Worm (Caenorhabditis elegans) whole organism, young adult: ENCODE results near the gene ZC155.2.
A peak's percentile ranks its signal among the peaks of the same experiment; 100 is the strongest.

Experiments
- B0035.1 ChIP-seq: sonication (generic microtip); optimal IDR thresholded peaks from 2 replicates; lab custom pipeline; 2016; ENCODE audit warnings: missing genetic modification characterization, mild to moderate bottlenecking, missing compliant biosample characterization, missing genotype, missing genetic modification reagents
- F22D6.2 ChIP-seq: sonication (generic microtip); optimal IDR thresholded peaks from 2 replicates; lab custom pipeline; 2016; ENCODE audit warnings: mild to moderate bottlenecking, missing genetic modification characterization, missing compliant biosample characterization
- Y53G8AR.9 ChIP-seq: fragments of 200-800 bp; sonication (Bioruptor generic); conservative IDR thresholded peaks from 2 replicates; pipeline ENCODE4 v1.3.6; 2022; ENCODE audit warnings: missing genetic modification reagents, missing genetic modification characterization, missing compliant biosample characterization
- atf-7 ChIP-seq: sonication (generic microtip); optimal IDR thresholded peaks from 2 replicates; lab custom pipeline; 2017; ENCODE audit warnings: mild to moderate bottlenecking, missing genetic modification characterization, missing compliant biosample characterization
- bed-2 ChIP-seq: fragments of 200-800 bp; sonication (Bioruptor generic); IDR thresholded peaks from 2 replicates; pipeline ENCODE4 v1.3.6; 2022; ENCODE audit warnings: missing genetic modification reagents, missing genetic modification characterization, missing compliant biosample characterization
- ceh-100 ChIP-seq: fragments of 200-800 bp; sonication (Bioruptor generic); IDR thresholded peaks from 2 replicates; pipeline ENCODE4 v1.3.6; 2022; ENCODE audit warnings: missing genetic modification reagents, missing genetic modification characterization, missing compliant biosample characterization
- ceh-27 ChIP-seq: fragments of 200-800 bp; sonication (Bioruptor generic); optimal IDR thresholded peaks from 2 replicates; lab custom pipeline; 2018; ENCODE audit warnings: mild to moderate bottlenecking, missing genetic modification characterization, moderate library complexity, missing compliant biosample characterization
- ekl-4 ChIP-seq: fragments of 200-800 bp; sonication (Bioruptor generic); IDR thresholded peaks from 2 replicates; pipeline ENCODE4 v1.3.6; 2022; ENCODE audit warnings: missing genetic modification reagents, missing genetic modification characterization, missing compliant biosample characterization
- hrde-1 ChIP-seq: sonication (generic microtip); optimal IDR thresholded peaks from 2 replicates; lab custom pipeline; 2016; ENCODE audit warnings: missing genetic modification characterization, mild to moderate bottlenecking, missing compliant biosample characterization, moderate library complexity, missing genotype, missing genetic modification reagents, borderline replicate concordance
- let-607 ChIP-seq, 2 experiments: fragments of 200-800 bp in 1 of 2; sonication (Bioruptor generic) in 1 of 2; sonication (generic microtip) in 1 of 2; optimal IDR thresholded peaks; 2 replicates each; lab custom pipeline; 2016 to 2018; ENCODE audit warnings: mild to moderate bottlenecking in 2 of 2, missing compliant biosample characterization in 2 of 2, missing genetic modification characterization in 2 of 2, moderate library complexity in 2 of 2, missing genotype in 1 of 2
- lin-35 ChIP-seq, 3 experiments: fragments of 150-350 bp in 2 of 3; sonication (generic microtip) in 1 of 3; optimal IDR thresholded peaks; 2 replicates each; lab custom pipeline; 2014 to 2018; ENCODE audit warnings: missing biosample characterization in 3 of 3, missing genetic modification characterization in 3 of 3, missing genetic modification reagents in 3 of 3
- madf-8 ChIP-seq: fragments of 200-800 bp; sonication (Bioruptor generic); conservative IDR thresholded peaks from 2 replicates; pipeline ENCODE4 v1.3.6; 2022; ENCODE audit warnings: missing genetic modification reagents, missing genetic modification characterization, missing compliant biosample characterization
- mel-28 ChIP-seq: sonication (generic microtip); optimal IDR thresholded peaks from 2 replicates; lab custom pipeline; 2016; ENCODE audit warnings: borderline replicate concordance, mild to moderate bottlenecking, missing genetic modification characterization, missing compliant biosample characterization
- nhr-80 ChIP-seq: sonication (generic microtip); optimal IDR thresholded peaks from 2 replicates; lab custom pipeline; 2016; ENCODE audit warnings: missing genetic modification characterization, missing compliant biosample characterization
- rec-8 ChIP-seq, 2 experiments: sonication (generic microtip); optimal IDR thresholded peaks; 2 replicates each; lab custom pipeline; 2016; ENCODE audit warnings: mild to moderate bottlenecking in 2 of 2, missing genetic modification characterization in 2 of 2, missing genetic modification reagents in 2 of 2, missing genotype in 2 of 2, missing biosample characterization in 1 of 2, missing compliant biosample characterization in 1 of 2, moderate library complexity in 1 of 2
- rpc-1 ChIP-seq, 2 experiments: fragments of 150-350 bp in 1 of 2; sonication (generic microtip) in 1 of 2; optimal IDR thresholded peaks; 2 replicates each; lab custom pipeline; 2014 to 2018; ENCODE audit warnings: missing biosample characterization in 1 of 2, missing genetic modification characterization in 1 of 2, missing genetic modification reagents in 1 of 2, missing genotype in 1 of 2
- sea-2 ChIP-seq: fragments of 200-800 bp; sonication (Bioruptor generic); IDR thresholded peaks from 2 replicates; pipeline ENCODE4 v1.3.6; 2022; ENCODE audit warnings: missing genetic modification characterization, missing compliant biosample characterization
- ztf-28 ChIP-seq: fragments of 200-800 bp; sonication (Bioruptor generic); IDR thresholded peaks from 2 replicates; pipeline ENCODE4 v1.3.6; 2022; ENCODE audit warnings: missing genetic modification reagents, missing genetic modification characterization, missing compliant biosample characterization

The ZC155.2 gene

DNA sequence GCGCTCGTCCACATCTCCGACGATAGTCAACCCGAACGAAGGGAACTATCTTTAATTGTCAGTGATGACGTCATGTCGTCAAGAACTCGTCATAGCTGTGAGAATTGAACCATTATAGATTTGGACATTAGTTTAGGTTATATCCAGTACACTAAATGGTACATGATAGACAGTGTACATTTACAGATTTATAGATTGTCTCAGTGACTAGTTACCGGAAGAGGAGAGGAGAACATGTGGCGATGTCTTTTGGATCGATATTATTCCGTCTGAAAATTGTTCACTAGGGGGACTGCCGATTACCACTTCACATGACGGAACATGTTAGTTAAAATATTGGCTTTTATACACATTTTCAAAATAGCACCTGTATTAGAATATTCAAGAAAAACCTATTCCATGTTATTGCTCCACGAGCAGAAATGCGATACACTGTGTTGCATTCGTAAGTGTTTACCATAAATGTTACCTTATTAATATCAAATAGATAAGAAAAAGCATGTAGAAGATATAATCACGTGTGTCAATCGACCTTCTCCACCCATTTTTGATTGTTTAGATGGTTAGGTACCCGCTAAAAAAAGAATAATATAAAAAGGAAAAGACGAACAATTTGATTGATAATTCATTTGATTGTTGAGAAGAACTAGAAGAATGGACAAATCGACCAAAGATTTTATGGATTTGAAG is 48.6 kb downstream of the ZC155.2 start, which contains the start of gene ZC395.5 (continued):
- TF ChIP-seq rpc-1 (optimal IDR thresholded peaks at IDR 0.05; lab: Kevin White, UChicago) (no peak), rpc-1 (tag; optimal IDR thresholded peaks at IDR 0.05; lab: Kevin White, UChicago) (peak; percentile 45), nhr-80 (tag; lab: Kevin White, UChicago) (peak; percentile 17), ekl-4 (GFP tag; lab: Robert Waterston, UW) (no peak), rec-8 (tag; optimal IDR thresholded peaks at IDR 0.05; lab: Kevin White, UChicago) (no peak), B0035.1 (tag; lab: Kevin White, UChicago) (no peak), bed-2 (GFP tag; lab: Robert Waterston, UW) (no peak), hrde-1 (tag; lab: Kevin White, UChicago) (no peak), ceh-27 (GFP tag; lab: Kevin White, UChicago) (peak; percentile 17), sea-2 (GFP tag; lab: Robert Waterston, UW) (no peak), atf-7 (tag; lab: Kevin White, UChicago) (no peak), ceh-100 (GFP tag; lab: Robert Waterston, UW) (no peak), F22D6.2 (tag; lab: Kevin White, UChicago) (no peak), madf-8 (GFP tag; lab: Robert Waterston, UW) (no peak), mel-28 (tag; lab: Kevin White, UChicago) (no peak)

DNA sequence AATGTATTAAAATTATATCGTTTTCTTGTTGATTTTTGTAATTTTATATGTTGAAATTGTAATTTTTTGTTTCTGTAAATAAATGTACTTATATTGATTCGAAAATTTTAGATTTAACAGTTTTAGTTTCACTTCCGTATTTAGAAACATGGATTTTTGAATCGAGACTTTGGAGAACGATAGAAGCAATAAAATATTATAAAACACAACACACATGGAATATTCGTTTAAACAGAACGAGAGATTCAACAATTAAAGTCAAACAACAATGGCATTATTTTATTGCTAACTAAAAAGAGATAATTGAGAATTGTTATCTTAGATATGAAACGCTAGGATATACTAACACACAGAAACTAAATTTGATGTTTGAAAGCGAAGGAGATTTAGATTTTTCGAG is 49.7 kb downstream of the ZC155.2 start:
- TF ChIP-seq let-607 (tag; optimal IDR thresholded peaks at IDR 0.05; lab: Kevin White, UChicago) (peak in 1 of 2 experiments; percentile 19), Y53G8AR.9 (no peak), ztf-28 (GFP tag; lab: Robert Waterston, UW) (0 out of 2 replicates have a peak, but pooled peaks have one; percentile 0), F22D6.2 (tag; lab: Kevin White, UChicago) (no peak), lin-35 (GFP tag; optimal IDR thresholded peaks at IDR 0.05; lab: Kevin White, UChicago) (peak in 1 of 3 experiments; percentile 13)
